Worm (Caenorhabditis elegans) whole organism, L1 larva: ENCODE results near the gene oac-54.

Experiments used
- aha-1 ChIP-seq: fragments of 150-350 bp; optimal IDR thresholded peaks from 2 replicates; lab custom pipeline; 2014; ENCODE audit warnings: missing biosample characterization, missing genetic modification characterization
- alr-1 ChIP-seq: fragments of 200-800 bp; sonication (Bioruptor generic); optimal IDR thresholded peaks from 2 replicates; lab custom pipeline; 2018; ENCODE audit warnings: borderline replicate concordance, mild to moderate bottlenecking, missing genetic modification characterization, missing compliant biosample characterization
- ama-1 ChIP-seq: fragments of 150-350 bp; optimal IDR thresholded peaks from 2 replicates; lab custom pipeline; 2014
- blmp-1 ChIP-seq: fragments of 150-350 bp; optimal IDR thresholded peaks from 2 replicates; lab custom pipeline; 2014; ENCODE audit warnings: missing biosample characterization, missing genetic modification characterization
- ceh-88 ChIP-seq: fragments of 200-800 bp; sonication (Bioruptor generic); IDR thresholded peaks from 2 replicates; pipeline ENCODE4 v1.3.6; 2022; ENCODE audit warnings: missing genetic modification characterization, missing compliant biosample characterization
- ceh-90 ChIP-seq: sonication (generic microtip); optimal IDR thresholded peaks from 2 replicates; lab custom pipeline; 2016; ENCODE audit warnings: missing genetic modification characterization, missing compliant biosample characterization
- ces-1 ChIP-seq: fragments of 150-350 bp; optimal IDR thresholded peaks from 2 replicates; lab custom pipeline; 2014; ENCODE audit warnings: missing biosample characterization, missing genetic modification reagents, missing genetic modification characterization
- dpl-1 ChIP-seq, 3 experiments: fragments of 150-350 bp in 2 of 3; sonication (generic microtip) in 1 of 3; optimal IDR thresholded peaks; 2 replicates each; lab custom pipeline; 2014 to 2017; ENCODE audit warnings: missing biosample characterization in 3 of 3, missing genetic modification characterization in 3 of 3, missing genetic modification reagents in 3 of 3
- dsc-1 ChIP-seq: sonication (generic microtip); optimal IDR thresholded peaks from 2 replicates; lab custom pipeline; 2016; ENCODE audit warnings: mild to moderate bottlenecking, missing genetic modification characterization, missing compliant biosample characterization
- efl-1 ChIP-seq, 4 experiments: fragments of 150-350 bp; optimal IDR thresholded peaks in 3 of 4; peaks in 1 of 4; 1 replicate in 1 of 4; 2 replicates in 3 of 4; lab custom pipeline; 2014; ENCODE audit warnings: missing biosample characterization in 2 of 4, missing genetic modification characterization in 2 of 4, missing genetic modification reagents in 2 of 4
- egl-13 ChIP-seq: sonication (generic microtip); optimal IDR thresholded peaks from 2 replicates; lab custom pipeline; 2016; ENCODE audit warnings: missing genotype, missing genetic modification reagents, missing genetic modification characterization, missing compliant biosample characterization
- egl-27 ChIP-seq, 2 experiments: fragments of 150-350 bp in 1 of 2; sonication (generic microtip); optimal IDR thresholded peaks; 3 replicates each; lab custom pipeline; 2017 to 2018; ENCODE audit warnings: missing biosample characterization in 2 of 2, missing genetic modification characterization in 2 of 2, missing genetic modification reagents in 2 of 2
- ets-5 ChIP-seq: fragments of 200-800 bp; sonication (Bioruptor generic); IDR thresholded peaks from 2 replicates; pipeline ENCODE4 v1.3.6; 2022; ENCODE audit warnings: missing genetic modification characterization, missing compliant biosample characterization
- fkh-10 ChIP-seq: sonication (generic microtip); optimal IDR thresholded peaks from 2 replicates; lab custom pipeline; 2017; ENCODE audit warnings: missing biosample characterization, missing genetic modification reagents, missing genetic modification characterization
- fkh-8 ChIP-seq: sonication (generic microtip); optimal IDR thresholded peaks from 2 replicates; lab custom pipeline; 2016; ENCODE audit warnings: mild to moderate bottlenecking, missing genetic modification characterization, missing compliant biosample characterization
- grh-1 ChIP-seq: fragments of 200-800 bp; sonication (Bioruptor generic); IDR thresholded peaks from 2 replicates; pipeline ENCODE4 v1.3.6; 2022; ENCODE audit warnings: missing genetic modification reagents, missing genetic modification characterization, missing compliant biosample characterization
- hlh-17 ChIP-seq: fragments of 200-800 bp; sonication (Bioruptor generic); optimal IDR thresholded peaks from 2 replicates; lab custom pipeline; 2018; ENCODE audit warnings: missing genetic modification characterization, mild to moderate bottlenecking, missing compliant biosample characterization, moderate library complexity, borderline replicate concordance
- hlh-4 ChIP-seq: sonication (generic microtip); optimal IDR thresholded peaks from 2 replicates; lab custom pipeline; 2016; ENCODE audit warnings: mild to moderate bottlenecking, missing genetic modification characterization, missing compliant biosample characterization
- hpl-2 ChIP-seq: fragments of 150-350 bp; optimal IDR thresholded peaks from 2 replicates; lab custom pipeline; 2014; ENCODE audit warnings: missing biosample characterization, missing genetic modification reagents, missing genetic modification characterization
- jun-1 ChIP-seq: fragments of 150-350 bp; optimal IDR thresholded peaks from 2 replicates; lab custom pipeline; 2014; ENCODE audit warnings: missing biosample characterization, missing genetic modification reagents, missing genetic modification characterization
- lin-15B ChIP-seq: fragments of 150-350 bp; sonication (generic microtip); optimal IDR thresholded peaks from 3 replicates; lab custom pipeline; 2014; ENCODE audit warnings: missing biosample characterization, missing genetic modification characterization
- mab-9 ChIP-seq: fragments of 200-800 bp; sonication (Bioruptor generic); IDR thresholded peaks from 2 replicates; pipeline ENCODE4 v1.3.6; 2022; ENCODE audit warnings: missing genetic modification reagents, missing genetic modification characterization, missing compliant biosample characterization
- mdl-1 ChIP-seq, 2 experiments: fragments of 150-350 bp; optimal IDR thresholded peaks; 2 replicates each; lab custom pipeline; 2014 to 2017; ENCODE audit warnings: missing biosample characterization in 2 of 2, missing genetic modification characterization in 2 of 2, inconsistent platforms in 1 of 2
- nhr-11 ChIP-seq: fragments of 150-350 bp; optimal IDR thresholded peaks from 2 replicates; lab custom pipeline; 2014; ENCODE audit warnings: missing biosample characterization, missing genetic modification characterization
- nhr-19 ChIP-seq: fragments of 200-800 bp; sonication (Bioruptor generic); conservative IDR thresholded peaks from 2 replicates; pipeline ENCODE4 v1.3.6; 2022; ENCODE audit warnings: missing genetic modification characterization, missing compliant biosample characterization
- nhr-20 ChIP-seq: sonication (generic microtip); optimal IDR thresholded peaks from 2 replicates; lab custom pipeline; 2016; ENCODE audit warnings: mild to moderate bottlenecking, missing genetic modification characterization, missing compliant biosample characterization
- nhr-237 ChIP-seq: fragments of 150-350 bp; optimal IDR thresholded peaks from 2 replicates; lab custom pipeline; 2014; ENCODE audit warnings: missing biosample characterization, missing genetic modification characterization
- nhr-28 ChIP-seq: fragments of 150-350 bp; optimal IDR thresholded peaks from 2 replicates; lab custom pipeline; 2014; ENCODE audit warnings: missing biosample characterization, missing genetic modification characterization
- nhr-47 ChIP-seq: sonication (generic microtip); optimal IDR thresholded peaks from 2 replicates; lab custom pipeline; 2016; ENCODE audit warnings: mild to moderate bottlenecking, missing genetic modification characterization, moderate library complexity, missing compliant biosample characterization
- nhr-71 ChIP-seq: sonication (generic microtip); optimal IDR thresholded peaks from 2 replicates; lab custom pipeline; 2016; ENCODE audit warnings: mild to moderate bottlenecking, missing genetic modification characterization, moderate library complexity, missing compliant biosample characterization
- nhr-77 ChIP-seq: fragments of 150-350 bp; optimal IDR thresholded peaks from 2 replicates; lab custom pipeline; 2014; ENCODE audit warnings: missing biosample characterization, missing genetic modification characterization
- nhr-84 ChIP-seq: sonication (generic microtip); optimal IDR thresholded peaks from 2 replicates; lab custom pipeline; 2017; ENCODE audit warnings: missing biosample characterization, missing genetic modification characterization
- pag-3 ChIP-seq: sonication (generic microtip); optimal IDR thresholded peaks from 2 replicates; lab custom pipeline; 2017; ENCODE audit warnings: missing genetic modification characterization, mild to moderate bottlenecking, missing compliant biosample characterization, antibody characterized with exemption, borderline replicate concordance; ENCODE audit not compliant: insufficient read depth
- pax-3 ChIP-seq: fragments of 200-800 bp; sonication (Bioruptor generic); optimal IDR thresholded peaks from 2 replicates; lab custom pipeline; 2018; ENCODE audit warnings: mild to moderate bottlenecking, missing genetic modification characterization, moderate library complexity, missing compliant biosample characterization
- sox-4 ChIP-seq: sonication (generic microtip); optimal IDR thresholded peaks from 2 replicates; lab custom pipeline; 2016; ENCODE audit warnings: missing genetic modification characterization, missing compliant biosample characterization
- sptf-1 ChIP-seq: fragments of 150-350 bp; optimal IDR thresholded peaks from 2 replicates; lab custom pipeline; 2014; ENCODE audit warnings: missing biosample characterization, missing genetic modification characterization
- sup-37 ChIP-seq: fragments of 200-800 bp; sonication (Bioruptor generic); optimal IDR thresholded peaks from 2 replicates; lab custom pipeline; 2018; ENCODE audit warnings: mild to moderate bottlenecking, missing genetic modification characterization, missing compliant biosample characterization
- swsn-7 ChIP-seq: sonication (generic microtip); optimal IDR thresholded peaks from 2 replicates; lab custom pipeline; 2016; ENCODE audit warnings: missing genetic modification characterization, missing compliant biosample characterization
- tbx-2 ChIP-seq: sonication (generic microtip); optimal IDR thresholded peaks from 2 replicates; lab custom pipeline; 2016; ENCODE audit warnings: missing genetic modification characterization, missing compliant biosample characterization
- unc-130 ChIP-seq: fragments of 150-350 bp; optimal IDR thresholded peaks from 2 replicates; lab custom pipeline; 2017; ENCODE audit warnings: missing biosample characterization, missing genetic modification characterization, inconsistent platforms
- unc-86 ChIP-seq: sonication (generic microtip); optimal IDR thresholded peaks from 2 replicates; lab custom pipeline; 2016; ENCODE audit warnings: missing genetic modification characterization, missing compliant biosample characterization
- vab-15 ChIP-seq: sonication (generic microtip); optimal IDR thresholded peaks from 2 replicates; lab custom pipeline; 2017; ENCODE audit warnings: missing genotype, mild to moderate bottlenecking, missing genetic modification characterization, missing compliant biosample characterization
- xbp-1 ChIP-seq: sonication (generic microtip); optimal IDR thresholded peaks from 2 replicates; lab custom pipeline; 2016; ENCODE audit warnings: missing genetic modification characterization, missing compliant biosample characterization
- zip-4 ChIP-seq: fragments of 200-800 bp; sonication (Bioruptor generic); optimal IDR thresholded peaks from 2 replicates; lab custom pipeline; 2018; ENCODE audit warnings: mild to moderate bottlenecking, missing genetic modification characterization, moderate library complexity, missing compliant biosample characterization
- ztf-11 ChIP-seq, 2 experiments: sonication (generic microtip); optimal IDR thresholded peaks; 2 replicates each; lab custom pipeline; 2016 to 2017; ENCODE audit warnings: missing genetic modification characterization in 2 of 2, missing biosample characterization in 1 of 2, missing compliant biosample characterization in 1 of 2
- ztf-4 ChIP-seq: fragments of 150-350 bp; optimal IDR thresholded peaks from 2 replicates; lab custom pipeline; 2014; ENCODE audit warnings: missing biosample characterization, missing genetic modification characterization

Gene oac-54

ce11 chrII:9117789-9118242 lies 40.1 kb upstream of the oac-54 start (continued):
- no peak for TF ChIP-seq efl-1 (optimal IDR thresholded peaks at IDR 0.05; lab: Kevin White, UChicago)
- TF ChIP-seq efl-1 (GFP tag; optimal IDR thresholded peaks at IDR 0.05 in 1 of 2; lab: Kevin White, UChicago) = peak in 1 of 2 experiments; percentile 40
- TF ChIP-seq hlh-4 (tag; lab: Kevin White, UChicago) = no peak
- TF ChIP-seq unc-86 = no peak
- TF ChIP-seq sup-37 = no peak
- peak; percentile 77 for TF ChIP-seq pax-3 (tag; lab: Kevin White, UChicago)
- no peak for TF ChIP-seq hlh-17 (GFP tag; lab: Kevin White, UChicago)
- TF ChIP-seq nhr-11 (tag; lab: Kevin White, UChicago) = peak; percentile 69
- TF ChIP-seq mdl-1 (tag; optimal IDR thresholded peaks at IDR 0.05; lab: Kevin White, UChicago) = no peak
- no peak for TF ChIP-seq ztf-11 (tag; optimal IDR thresholded peaks at IDR 0.05; lab: Kevin White, UChicago)
- TF ChIP-seq ceh-88 (GFP tag; lab: Robert Waterston, UW) = no peak
- TF ChIP-seq sptf-1 (tag; lab: Kevin White, UChicago) = no peak
- TF ChIP-seq egl-27 (tag; optimal IDR thresholded peaks at IDR 0.05; lab: Kevin White, UChicago) = no peak
- TF ChIP-seq blmp-1 (tag; lab: Kevin White, UChicago) = no peak
- TF ChIP-seq nhr-28 (tag; lab: Kevin White, UChicago) = no peak
- TF ChIP-seq nhr-19 (GFP tag; lab: Robert Waterston, UW) = peak; percentile 15; the same call in 1 of the 2 replicates
- peak; percentile 51 for TF ChIP-seq nhr-20
- no peak for TF ChIP-seq lin-15B
- TF ChIP-seq egl-13 (tag; lab: Kevin White, UChicago) = peak; percentile 71
- TF ChIP-seq vab-15 (tag; lab: Kevin White, UChicago) = no peak
- TF ChIP-seq fkh-8 = peak; percentile 92
- TF ChIP-seq ztf-4 (tag; lab: Kevin White, UChicago) = peak; percentile 53
- TF ChIP-seq alr-1 (tag; lab: Kevin White, UChicago) = no peak
- peak; percentile 18 for TF ChIP-seq xbp-1
- TF ChIP-seq swsn-7 (tag; lab: Kevin White, UChicago) = peak; percentile 35
- peak; percentile 19 for TF ChIP-seq ceh-90 (tag; lab: Kevin White, UChicago)
- TF ChIP-seq nhr-77 (tag; lab: Kevin White, UChicago) = no peak
- peak; percentile 7 for TF ChIP-seq tbx-2 (tag; lab: Kevin White, UChicago)
- TF ChIP-seq dpl-1 (GFP tag; optimal IDR thresholded peaks at IDR 0.05; lab: Kevin White, UChicago) = no peak
- no peak for TF ChIP-seq mab-9 (GFP tag; lab: Robert Waterston, UW)
- peak; percentile 90 for TF ChIP-seq nhr-71 (tag; lab: Kevin White, UChicago)
- TF ChIP-seq grh-1 (GFP tag; lab: Robert Waterston, UW) = no peak
- no peak for TF ChIP-seq hpl-2
- TF ChIP-seq fkh-10 (GFP tag; lab: Kevin White, UChicago) = peak; percentile 14

- TF ChIP-seq efl-1 (optimal IDR thresholded peaks at IDR 0.05; lab: Kevin White, UChicago) = no peak
- TF ChIP-seq efl-1 (GFP tag; optimal IDR thresholded peaks at IDR 0.05 in 1 of 2; lab: Kevin White, UChicago) = peak in 1 of 2 experiments; percentile 51
- TF ChIP-seq aha-1 = no peak
- TF ChIP-seq fkh-8 = peak; percentile 56
- TF ChIP-seq vab-15 (tag; lab: Kevin White, UChicago) = no peak
- peak; percentile 40 for TF ChIP-seq pax-3 (tag; lab: Kevin White, UChicago)
- no peak for TF ChIP-seq pag-3 (tag; lab: Kevin White, UChicago)
- TF ChIP-seq sox-4 (tag; lab: Kevin White, UChicago) = peak; percentile 28
- TF ChIP-seq zip-4 (GFP tag; lab: Kevin White, UChicago) = no peak
- TF ChIP-seq ces-1 (GFP tag; lab: Kevin White, UChicago) = no peak
- no peak for TF ChIP-seq ceh-90 (tag; lab: Kevin White, UChicago)
- TF ChIP-seq ets-5 = no peak
- peak; percentile 8 for TF ChIP-seq nhr-47 (tag; lab: Kevin White, UChicago)
- TF ChIP-seq ama-1 = no peak
- TF ChIP-seq egl-13 (tag; lab: Kevin White, UChicago) = peak; percentile 5
- TF ChIP-seq unc-130 = no peak
- no peak for TF ChIP-seq sptf-1 (tag; lab: Kevin White, UChicago)
- TF ChIP-seq nhr-237 (tag; lab: Kevin White, UChicago) = no peak
- TF ChIP-seq unc-86 = no peak
- TF ChIP-seq xbp-1 = no peak
- no peak for TF ChIP-seq jun-1 (tag; lab: Kevin White, UChicago)
- no peak for TF ChIP-seq blmp-1 (tag; lab: Kevin White, UChicago)
- TF ChIP-seq nhr-84 (tag; lab: Kevin White, UChicago) = no peak
- peak; percentile 93 for TF ChIP-seq dsc-1
- TF ChIP-seq, all 84 proteins: peak for 7
These were observed 37.6 kb upstream of the oac-54 start for ce11 chrII:9120329-9120728.
